Worm (Caenorhabditis elegans) whole organism, L1 larva: Measurements from ENCODE around the gene F56A11.4.
A peak's percentile ranks its signal among the peaks of the same experiment; 100 is the strongest.

ENCODE experiments used
- C04F5.9 ChIP-seq: sonication (generic microtip); optimal IDR thresholded peaks from 2 replicates; lab custom pipeline; 2016; ENCODE audit warnings: missing genetic modification characterization, missing compliant biosample characterization
- C34B4.2 ChIP-seq: sonication (generic microtip); optimal IDR thresholded peaks from 2 replicates; lab custom pipeline; 2017; ENCODE audit warnings: mild to moderate bottlenecking, missing genetic modification characterization, missing compliant biosample characterization
- F16B12.6 ChIP-seq: fragments of 150-350 bp; optimal IDR thresholded peaks from 2 replicates; lab custom pipeline; 2014; ENCODE audit warnings: missing biosample characterization, missing genetic modification characterization
- aly-2 ChIP-seq: fragments of 150-350 bp; optimal IDR thresholded peaks from 2 replicates; lab custom pipeline; 2014; ENCODE audit warnings: missing biosample characterization, missing genetic modification characterization
- blmp-1 ChIP-seq: fragments of 150-350 bp; optimal IDR thresholded peaks from 2 replicates; lab custom pipeline; 2014; ENCODE audit warnings: missing biosample characterization, missing genetic modification characterization
- ceh-63 ChIP-seq: fragments of 200-800 bp; sonication (Bioruptor generic); optimal IDR thresholded peaks from 2 replicates; lab custom pipeline; 2018; ENCODE audit warnings: mild to moderate bottlenecking, missing genetic modification characterization, missing compliant biosample characterization
- ceh-8 ChIP-seq: fragments of 200-800 bp; sonication (Bioruptor generic); optimal IDR thresholded peaks from 2 replicates; lab custom pipeline; 2018; ENCODE audit warnings: mild to moderate bottlenecking, missing genetic modification characterization, moderate library complexity, missing compliant biosample characterization
- ceh-82 ChIP-seq, 3 experiments: fragments of 150-350 bp in 1 of 3; sonication (generic microtip) in 2 of 3; optimal IDR thresholded peaks; 2 replicates each; lab custom pipeline; 2014 to 2017; ENCODE audit warnings: missing biosample characterization in 3 of 3, missing genetic modification characterization in 3 of 3
- ces-1 ChIP-seq: fragments of 150-350 bp; optimal IDR thresholded peaks from 2 replicates; lab custom pipeline; 2014; ENCODE audit warnings: missing biosample characterization, missing genetic modification reagents, missing genetic modification characterization
- dsc-1 ChIP-seq: sonication (generic microtip); optimal IDR thresholded peaks from 2 replicates; lab custom pipeline; 2016; ENCODE audit warnings: mild to moderate bottlenecking, missing genetic modification characterization, missing compliant biosample characterization
- efl-1 ChIP-seq, 4 experiments: fragments of 150-350 bp; optimal IDR thresholded peaks in 3 of 4; peaks in 1 of 4; 1 replicate in 1 of 4; 2 replicates in 3 of 4; lab custom pipeline; 2014; ENCODE audit warnings: missing biosample characterization in 2 of 4, missing genetic modification characterization in 2 of 4, missing genetic modification reagents in 2 of 4
- efl-3 ChIP-seq: fragments of 200-800 bp; sonication (Bioruptor generic); optimal IDR thresholded peaks from 2 replicates; lab custom pipeline; 2018; ENCODE audit warnings: mild to moderate bottlenecking, missing genetic modification characterization, missing compliant biosample characterization
- egl-13 ChIP-seq: sonication (generic microtip); optimal IDR thresholded peaks from 2 replicates; lab custom pipeline; 2016; ENCODE audit warnings: missing genotype, missing genetic modification reagents, missing genetic modification characterization, missing compliant biosample characterization
- egl-27 ChIP-seq, 2 experiments: fragments of 150-350 bp in 1 of 2; sonication (generic microtip); optimal IDR thresholded peaks; 3 replicates each; lab custom pipeline; 2017 to 2018; ENCODE audit warnings: missing biosample characterization in 2 of 2, missing genetic modification characterization in 2 of 2, missing genetic modification reagents in 2 of 2
- elt-2 ChIP-seq: sonication (generic microtip); optimal IDR thresholded peaks from 2 replicates; lab custom pipeline; 2016; ENCODE audit warnings: missing genetic modification characterization, mild to moderate bottlenecking, inconsistent platforms, missing compliant biosample characterization, missing genetic modification reagents
- ets-5 ChIP-seq: fragments of 200-800 bp; sonication (Bioruptor generic); IDR thresholded peaks from 2 replicates; pipeline ENCODE4 v1.3.6; 2022; ENCODE audit warnings: missing genetic modification characterization, missing compliant biosample characterization
- fkh-4 ChIP-seq: sonication (generic microtip); optimal IDR thresholded peaks from 2 replicates; lab custom pipeline; 2016; ENCODE audit warnings: missing compliant biosample characterization, missing genetic modification characterization, borderline replicate concordance
- fkh-8 ChIP-seq: sonication (generic microtip); optimal IDR thresholded peaks from 2 replicates; lab custom pipeline; 2016; ENCODE audit warnings: mild to moderate bottlenecking, missing genetic modification characterization, missing compliant biosample characterization
- grh-1 ChIP-seq: fragments of 200-800 bp; sonication (Bioruptor generic); IDR thresholded peaks from 2 replicates; pipeline ENCODE4 v1.3.6; 2022; ENCODE audit warnings: missing genetic modification reagents, missing genetic modification characterization, missing compliant biosample characterization
- hpl-2 ChIP-seq: fragments of 150-350 bp; optimal IDR thresholded peaks from 2 replicates; lab custom pipeline; 2014; ENCODE audit warnings: missing biosample characterization, missing genetic modification reagents, missing genetic modification characterization
- irx-1 ChIP-seq: sonication (generic microtip); optimal IDR thresholded peaks from 2 replicates; lab custom pipeline; 2016; ENCODE audit warnings: missing genetic modification characterization, missing compliant biosample characterization
- isw-1 ChIP-seq: fragments of 200-800 bp; sonication (Bioruptor generic); IDR thresholded peaks from 2 replicates; pipeline ENCODE4 v1.3.6; 2022; ENCODE audit warnings: missing genetic modification characterization, missing compliant biosample characterization
- lin-13 ChIP-seq: fragments of 150-350 bp; optimal IDR thresholded peaks from 2 replicates; lab custom pipeline; 2014; ENCODE audit warnings: missing biosample characterization, missing genetic modification reagents, missing genetic modification characterization
- lin-15B ChIP-seq: fragments of 150-350 bp; sonication (generic microtip); optimal IDR thresholded peaks from 3 replicates; lab custom pipeline; 2014; ENCODE audit warnings: missing biosample characterization, missing genetic modification characterization
- lin-35 ChIP-seq, 2 experiments: fragments of 150-350 bp; optimal IDR thresholded peaks; 2 replicates each; lab custom pipeline; 2014; ENCODE audit warnings: missing biosample characterization in 2 of 2, missing genetic modification characterization in 2 of 2, missing genetic modification reagents in 2 of 2
- lir-3 ChIP-seq: sonication (generic microtip); optimal IDR thresholded peaks from 2 replicates; lab custom pipeline; 2016; ENCODE audit warnings: mild to moderate bottlenecking, missing genetic modification characterization, moderate library complexity, missing compliant biosample characterization; ENCODE audit not compliant: poor library complexity
- lsy-2 ChIP-seq, 2 experiments: fragments of 150-350 bp; optimal IDR thresholded peaks; 2 replicates each; lab custom pipeline; 2014; ENCODE audit warnings: missing biosample characterization in 2 of 2, missing genetic modification characterization in 2 of 2
- mdl-1 ChIP-seq, 2 experiments: fragments of 150-350 bp; optimal IDR thresholded peaks; 2 replicates each; lab custom pipeline; 2014 to 2017; ENCODE audit warnings: missing biosample characterization in 2 of 2, missing genetic modification characterization in 2 of 2, inconsistent platforms in 1 of 2
- nhr-11 ChIP-seq: fragments of 150-350 bp; optimal IDR thresholded peaks from 2 replicates; lab custom pipeline; 2014; ENCODE audit warnings: missing biosample characterization, missing genetic modification characterization
- nhr-12 ChIP-seq: sonication (generic microtip); optimal IDR thresholded peaks from 2 replicates; lab custom pipeline; 2017; ENCODE audit warnings: missing biosample characterization, missing genetic modification characterization
- nhr-19 ChIP-seq: fragments of 200-800 bp; sonication (Bioruptor generic); conservative IDR thresholded peaks from 2 replicates; pipeline ENCODE4 v1.3.6; 2022; ENCODE audit warnings: missing genetic modification characterization, missing compliant biosample characterization
- nhr-237 ChIP-seq: fragments of 150-350 bp; optimal IDR thresholded peaks from 2 replicates; lab custom pipeline; 2014; ENCODE audit warnings: missing biosample characterization, missing genetic modification characterization
- nhr-28 ChIP-seq: fragments of 150-350 bp; optimal IDR thresholded peaks from 2 replicates; lab custom pipeline; 2014; ENCODE audit warnings: missing biosample characterization, missing genetic modification characterization
- nhr-47 ChIP-seq: sonication (generic microtip); optimal IDR thresholded peaks from 2 replicates; lab custom pipeline; 2016; ENCODE audit warnings: mild to moderate bottlenecking, missing genetic modification characterization, moderate library complexity, missing compliant biosample characterization
- nhr-71 ChIP-seq: sonication (generic microtip); optimal IDR thresholded peaks from 2 replicates; lab custom pipeline; 2016; ENCODE audit warnings: mild to moderate bottlenecking, missing genetic modification characterization, moderate library complexity, missing compliant biosample characterization
- nhr-76 ChIP-seq: sonication (generic microtip); optimal IDR thresholded peaks from 2 replicates; lab custom pipeline; 2017; ENCODE audit warnings: missing biosample characterization, missing genetic modification characterization
- nhr-85 ChIP-seq: sonication (generic microtip); peaks from one replicate; lab custom pipeline; 2016; ENCODE audit warnings: missing genetic modification characterization, inconsistent platforms, missing compliant biosample characterization
- nhr-90 ChIP-seq: sonication (generic microtip); optimal IDR thresholded peaks from 2 replicates; lab custom pipeline; 2016; ENCODE audit warnings: mild to moderate bottlenecking, missing genetic modification characterization, missing compliant biosample characterization; ENCODE audit not compliant: poor library complexity
- pag-3 ChIP-seq: sonication (generic microtip); optimal IDR thresholded peaks from 2 replicates; lab custom pipeline; 2017; ENCODE audit warnings: missing genetic modification characterization, mild to moderate bottlenecking, missing compliant biosample characterization, antibody characterized with exemption, borderline replicate concordance; ENCODE audit not compliant: insufficient read depth
- skn-1 ChIP-seq: fragments of 150-350 bp; optimal IDR thresholded peaks from 2 replicates; lab custom pipeline; 2014; ENCODE audit warnings: missing biosample characterization, missing genetic modification characterization
- snpc-4 ChIP-seq: fragments of 150-350 bp; optimal IDR thresholded peaks from 2 replicates; lab custom pipeline; 2014; ENCODE audit warnings: missing biosample characterization, missing genetic modification characterization
- sox-4 ChIP-seq: sonication (generic microtip); optimal IDR thresholded peaks from 2 replicates; lab custom pipeline; 2016; ENCODE audit warnings: missing genetic modification characterization, missing compliant biosample characterization
- sptf-1 ChIP-seq: fragments of 150-350 bp; optimal IDR thresholded peaks from 2 replicates; lab custom pipeline; 2014; ENCODE audit warnings: missing biosample characterization, missing genetic modification characterization
- sup-37 ChIP-seq: fragments of 200-800 bp; sonication (Bioruptor generic); optimal IDR thresholded peaks from 2 replicates; lab custom pipeline; 2018; ENCODE audit warnings: mild to moderate bottlenecking, missing genetic modification characterization, missing compliant biosample characterization
- tbx-2 ChIP-seq: sonication (generic microtip); optimal IDR thresholded peaks from 2 replicates; lab custom pipeline; 2016; ENCODE audit warnings: missing genetic modification characterization, missing compliant biosample characterization
- unc-130 ChIP-seq: fragments of 150-350 bp; optimal IDR thresholded peaks from 2 replicates; lab custom pipeline; 2017; ENCODE audit warnings: missing biosample characterization, missing genetic modification characterization, inconsistent platforms
- unc-98 ChIP-seq: fragments of 200-800 bp; sonication (Bioruptor generic); IDR thresholded peaks from 2 replicates; pipeline ENCODE4 v1.3.6; 2022; ENCODE audit warnings: missing genetic modification characterization, missing compliant biosample characterization
- xbp-1 ChIP-seq: sonication (generic microtip); optimal IDR thresholded peaks from 2 replicates; lab custom pipeline; 2016; ENCODE audit warnings: missing genetic modification characterization, missing compliant biosample characterization
- zag-1 ChIP-seq: fragments of 150-350 bp; optimal IDR thresholded peaks from 2 replicates; lab custom pipeline; 2014; ENCODE audit warnings: missing biosample characterization, missing genetic modification characterization
- zip-4 ChIP-seq: fragments of 200-800 bp; sonication (Bioruptor generic); optimal IDR thresholded peaks from 2 replicates; lab custom pipeline; 2018; ENCODE audit warnings: mild to moderate bottlenecking, missing genetic modification characterization, moderate library complexity, missing compliant biosample characterization
- ztf-4 ChIP-seq: fragments of 150-350 bp; optimal IDR thresholded peaks from 2 replicates; lab custom pipeline; 2014; ENCODE audit warnings: missing biosample characterization, missing genetic modification characterization

Gene F56A11.4

DNA sequence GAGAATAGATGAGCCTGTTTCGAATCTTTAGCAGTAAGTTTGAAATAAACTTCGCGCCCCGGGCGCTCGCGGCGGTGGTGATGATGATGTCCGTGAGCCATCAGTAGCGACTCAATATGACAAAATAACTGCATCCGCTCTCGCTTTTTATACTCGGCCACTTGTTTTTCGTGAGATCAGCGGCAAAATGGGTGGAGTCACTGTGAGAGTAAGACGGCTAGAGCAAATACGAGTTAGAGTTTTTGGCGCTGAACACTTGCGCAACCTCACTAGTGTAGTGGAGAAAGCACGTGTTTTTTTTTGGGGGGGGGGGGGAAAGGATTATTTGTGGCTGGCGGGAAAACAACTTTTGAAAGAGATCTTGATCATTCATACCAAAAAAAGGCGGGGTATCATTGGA is 41.7 kb upstream of the F56A11.4 start, which contains the start of gene W03G1.5 (continued):
- TF ChIP-seq nhr-47 = no peak
- no peak for TF ChIP-seq sptf-1 (tag; lab: Kevin White, UChicago)
- no peak for TF ChIP-seq efl-1 (optimal IDR thresholded peaks at IDR 0.05; lab: Kevin White, UChicago)
- TF ChIP-seq efl-1 (GFP tag; optimal IDR thresholded peaks at IDR 0.05 in 1 of 2; lab: Kevin White, UChicago) = peak in 1 of 2 experiments; percentile 25
- peak; percentile 4 for TF ChIP-seq skn-1 (tag; lab: Kevin White, UChicago)

DNA sequence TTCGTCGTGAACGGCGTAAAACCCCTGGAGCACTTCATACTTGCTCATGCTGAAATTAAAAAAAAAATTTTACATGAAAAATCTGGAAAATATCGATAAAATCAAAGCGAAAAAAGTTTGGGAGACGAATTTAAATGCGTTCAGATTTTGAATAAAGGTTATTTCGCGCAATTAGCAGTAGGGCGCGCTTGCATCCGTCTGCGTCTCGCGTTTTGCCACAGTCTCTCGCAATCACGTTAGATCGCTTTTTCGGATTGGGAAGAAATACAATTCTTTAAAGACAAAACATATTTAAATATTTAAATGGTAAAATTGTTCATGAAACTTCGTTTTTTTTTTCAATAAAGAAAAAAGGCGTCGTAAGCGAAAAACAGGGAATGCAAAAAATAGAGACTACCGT is 28.7 kb upstream of the F56A11.4 start, which contains the start of gene pig-1:
TSS of gene pig-1 (minus strand) at position 49 of the 400 bp plus-strand sequence.
- peak; percentile 68 for TF ChIP-seq lin-15B (tag; lab: Kevin White, UChicago)
- no peak for TF ChIP-seq nhr-11
- peak; percentile 75 for TF ChIP-seq C04F5.9
- TF ChIP-seq nhr-12 (tag; lab: Kevin White, UChicago) = no peak
- peak; percentile 47 for TF ChIP-seq F16B12.6 (tag; lab: Kevin White, UChicago)
- peak; percentile 79 for TF ChIP-seq nhr-90 (tag; lab: Kevin White, UChicago)
- TF ChIP-seq C34B4.2 = no peak
- TF ChIP-seq egl-27 (tag; optimal IDR thresholded peaks at IDR 0.05; lab: Kevin White, UChicago) = no peak
- no peak for TF ChIP-seq ztf-4 (tag; lab: Kevin White, UChicago)
- peak; percentile 77 for TF ChIP-seq tbx-2 (tag; lab: Kevin White, UChicago)
- no peak for TF ChIP-seq aly-2 (tag; lab: Kevin White, UChicago)
- peak; percentile 87 to 96 for TF ChIP-seq lin-35 (GFP tag; optimal IDR thresholded peaks at IDR 0.05; lab: Kevin White, UChicago)
- peak; percentile 80 for TF ChIP-seq nhr-19 (GFP tag; lab: Robert Waterston, UW)
- peak; percentile 52 for TF ChIP-seq snpc-4 (tag; lab: Kevin White, UChicago)
- TF ChIP-seq irx-1 (tag; lab: Kevin White, UChicago) = peak; percentile 45
- TF ChIP-seq isw-1 (GFP tag; lab: Robert Waterston, UW) = peak; percentile 46
- TF ChIP-seq ces-1 (GFP tag; lab: Kevin White, UChicago) = no peak
- peak; percentile 62 for TF ChIP-seq lin-13
- peak; percentile 85 for TF ChIP-seq nhr-71 (tag; lab: Kevin White, UChicago)
- peak; percentile 62 for TF ChIP-seq fkh-8
- no peak for TF ChIP-seq zag-1 (tag; lab: Kevin White, UChicago)
- peak in 1 of 2 experiments; percentile 83 for TF ChIP-seq mdl-1 (tag; optimal IDR thresholded peaks at IDR 0.05; lab: Kevin White, UChicago)
- TF ChIP-seq efl-3 = no peak
- no peak for TF ChIP-seq blmp-1 (tag; lab: Kevin White, UChicago)
- no peak for TF ChIP-seq nhr-76 (tag; lab: Kevin White, UChicago)
- TF ChIP-seq unc-98 (GFP tag; lab: Robert Waterston, UW) = no peak
- TF ChIP-seq elt-2 (tag; lab: Kevin White, UChicago) = no peak
- no peak for TF ChIP-seq lir-3
- no peak for TF ChIP-seq sox-4 (tag; lab: Kevin White, UChicago)
- peak; percentile 45 for TF ChIP-seq ceh-8 (GFP tag; lab: Kevin White, UChicago)
- TF ChIP-seq grh-1 (GFP tag; lab: Robert Waterston, UW) = peak; percentile 61; the same call in 1 of the 2 replicates
- no peak for TF ChIP-seq fkh-4
- TF ChIP-seq nhr-237 (tag; lab: Kevin White, UChicago) = no peak
- no peak for TF ChIP-seq zip-4 (GFP tag; lab: Kevin White, UChicago)
- TF ChIP-seq ceh-82 (tag; optimal IDR thresholded peaks at IDR 0.05; lab: Kevin White, UChicago) = peak; percentile 61 to 83 (median 72)
- no peak for TF ChIP-seq sptf-1 (tag; lab: Kevin White, UChicago)
- peak; percentile 56 for TF ChIP-seq egl-13 (tag; lab: Kevin White, UChicago)
- peak; percentile 73 for TF ChIP-seq xbp-1
- TF ChIP-seq unc-130 = peak; percentile 92
- TF ChIP-seq ets-5 (GFP tag; lab: Robert Waterston, UW) = no peak
- no peak for TF ChIP-seq hpl-2
- TF ChIP-seq nhr-28 = no peak
- peak; percentile 9 for TF ChIP-seq sup-37
- peak; percentile 17 for TF ChIP-seq pag-3
- peak; percentile 69 for TF ChIP-seq dsc-1 (tag; lab: Kevin White, UChicago)
- TF ChIP-seq ceh-63 (GFP tag; lab: Kevin White, UChicago) = no peak
- peak; percentile 83 to 85 for TF ChIP-seq lsy-2 (tag; optimal IDR thresholded peaks at IDR 0.05; lab: Kevin White, UChicago)
- TF ChIP-seq nhr-85 (tag; lab: Kevin White, UChicago) = peak; percentile 80
